Fruit fly (Drosophila melanogaster) whole organism, embryonic: ENCODE data around the gene Pvf2.

Source experiments
- CG18476 ChIP-seq: fragments of 200-800 bp; sonication (Bioruptor generic); optimal IDR thresholded peaks from 2 replicates; lab custom pipeline; 2016; ENCODE audit warnings: missing biosample characterization, mild to moderate bottlenecking, missing genetic modification characterization
- CG3281 ChIP-seq: fragments of 200-800 bp; sonication (Bioruptor generic); optimal IDR thresholded peaks from 3 replicates; lab custom pipeline; 2017; ENCODE audit warnings: missing biosample characterization, mild to moderate bottlenecking, missing genetic modification characterization
- Xbp1 ChIP-seq: fragments of 200-800 bp; sonication (Bioruptor generic); optimal IDR thresholded peaks from 3 replicates; lab custom pipeline; 2016; ENCODE audit warnings: missing biosample characterization, mild to moderate bottlenecking, missing genetic modification characterization
- insv ChIP-seq, 2 experiments: fragments of 200-800 bp; sonication (Bioruptor generic); optimal IDR thresholded peaks; 3 replicates each; lab custom pipeline; 2016 to 2018; ENCODE audit warnings: missing biosample characterization in 2 of 2, missing genetic modification characterization in 2 of 2

dm6 chr2L:7071219-7071618, 13.2 kb downstream of the Pvf2 start:
- TF ChIP-seq CG3281 (GFP tag; lab: Kevin White, UChicago), result no peak
- TF ChIP-seq insv (GFP tag; optimal IDR thresholded peaks at IDR 0.05; lab: Kevin White, UChicago), result no peak
- TF ChIP-seq Xbp1 (GFP tag; lab: Kevin White, UChicago), result no peak
- TF ChIP-seq CG18476 (GFP tag; lab: Kevin White, UChicago), result no peak
